Fruit fly (Drosophila melanogaster) whole organism, prepupa: Measurements from ENCODE around the gene Hsp27.

ENCODE experiments used
- Blimp-1 ChIP-seq: fragments of 200-800 bp; sonication (Bioruptor generic); optimal IDR thresholded peaks from 3 replicates; lab custom pipeline; 2017; ENCODE audit warnings: missing biosample characterization, missing genetic modification characterization, mild to moderate bottlenecking, moderate library complexity, missing genetic modification reagents
- CG10631 ChIP-seq: fragments of 200-800 bp; sonication (Bioruptor generic); optimal IDR thresholded peaks from 2 replicates; lab custom pipeline; 2016; ENCODE audit warnings: missing biosample characterization, missing genetic modification characterization
- CG10669 ChIP-seq: fragments of 200-800 bp; sonication (Bioruptor generic); optimal IDR thresholded peaks from 3 replicates; lab custom pipeline; 2018; ENCODE audit warnings: missing biosample characterization, mild to moderate bottlenecking, missing genetic modification characterization, moderate library complexity
- CG11294 ChIP-seq: fragments of 200-800 bp; sonication (Bioruptor generic); IDR thresholded peaks from 2 replicates; pipeline ENCODE4 v1.3.6; 2022; ENCODE audit warnings: missing biosample characterization, missing genetic modification characterization
- CG11762 ChIP-seq: fragments of 200-800 bp; sonication (Bioruptor generic); optimal IDR thresholded peaks from 3 replicates; lab custom pipeline; 2016; ENCODE audit warnings: missing biosample characterization, missing genetic modification characterization; ENCODE audit not compliant: insufficient read depth
- CG11902 ChIP-seq: fragments of 200-800 bp; sonication (Bioruptor generic); optimal IDR thresholded peaks from 3 replicates; lab custom pipeline; 2016; ENCODE audit warnings: missing biosample characterization, missing genetic modification characterization
- CG15336 ChIP-seq: fragments of 200-800 bp; sonication (Bioruptor generic); IDR thresholded peaks from 2 replicates; pipeline ENCODE4 v1.3.6; 2022; ENCODE audit warnings: missing biosample characterization, missing genetic modification characterization
- CG1621 ChIP-seq: fragments of 200-800 bp; sonication (Bioruptor generic); optimal IDR thresholded peaks from 3 replicates; lab custom pipeline; 2018; ENCODE audit warnings: missing biosample characterization, mild to moderate bottlenecking, missing genetic modification characterization
- CG3032 ChIP-seq: fragments of 200-800 bp; optimal IDR thresholded peaks from 2 replicates; lab custom pipeline; 2019; ENCODE audit warnings: missing biosample characterization, mild to moderate bottlenecking, missing genetic modification characterization, moderate library complexity
- CG31627 ChIP-seq: fragments of 200-800 bp; sonication (Bioruptor generic); optimal IDR thresholded peaks from 3 replicates; lab custom pipeline; 2016; ENCODE audit warnings: missing biosample characterization, missing genetic modification characterization
- CG32006 ChIP-seq: fragments of 200-800 bp; sonication (Bioruptor generic); optimal IDR thresholded peaks from 3 replicates; lab custom pipeline; 2017; ENCODE audit warnings: missing biosample characterization, mild to moderate bottlenecking, missing genetic modification characterization
- CG34406 ChIP-seq: fragments of 200-800 bp; sonication (Bioruptor generic); optimal IDR thresholded peaks from 3 replicates; lab custom pipeline; 2016; ENCODE audit warnings: missing biosample characterization, missing genetic modification characterization
- CG3919 ChIP-seq: fragments of 200-800 bp; sonication (Bioruptor generic); optimal IDR thresholded peaks from 3 replicates; lab custom pipeline; 2016; ENCODE audit warnings: missing biosample characterization, missing genetic modification characterization
- CG4318 ChIP-seq: fragments of 200-800 bp; sonication (Bioruptor generic); optimal IDR thresholded peaks from 3 replicates; lab custom pipeline; 2017; ENCODE audit warnings: missing biosample characterization, mild to moderate bottlenecking, missing genetic modification characterization
- CG6163 ChIP-seq: fragments of 200-800 bp; sonication (Bioruptor generic); IDR thresholded peaks from 3 replicates; pipeline ENCODE4 v1.3.6; 2022; ENCODE audit warnings: missing biosample characterization, missing genetic modification characterization
- CG6808 ChIP-seq: fragments of 200-800 bp; sonication (Bioruptor generic); optimal IDR thresholded peaks from 3 replicates; lab custom pipeline; 2017; ENCODE audit warnings: missing biosample characterization, missing genetic modification characterization, mild to moderate bottlenecking, moderate library complexity, missing genetic modification reagents
- CG6854 ChIP-seq: fragments of 200-800 bp; sonication (Bioruptor generic); optimal IDR thresholded peaks from 2 replicates; lab custom pipeline; 2017; ENCODE audit warnings: missing biosample characterization, mild to moderate bottlenecking, missing genetic modification characterization
- CG7368 ChIP-seq: fragments of 200-800 bp; sonication (Bioruptor generic); optimal IDR thresholded peaks from 3 replicates; lab custom pipeline; 2016; ENCODE audit warnings: missing biosample characterization, missing genetic modification characterization
- CG8119 ChIP-seq: fragments of 200-800 bp; sonication (Bioruptor generic); IDR thresholded peaks from 3 replicates; pipeline ENCODE4 v1.3.6; 2022; ENCODE audit warnings: missing biosample characterization, missing genetic modification characterization
- CG8632 ChIP-seq: fragments of 200-800 bp; sonication (Bioruptor generic); optimal IDR thresholded peaks from 3 replicates; lab custom pipeline; 2016; ENCODE audit warnings: missing biosample characterization, missing genetic modification characterization
- Eip75B ChIP-seq: fragments of 200-800 bp; sonication (Bioruptor generic); optimal IDR thresholded peaks from 3 replicates; lab custom pipeline; 2016; ENCODE audit warnings: missing biosample characterization, missing genetic modification characterization
- Eip78C ChIP-seq: fragments of 200-800 bp; sonication (Bioruptor generic); peaks from one replicate; lab custom pipeline; 2016; ENCODE audit warnings: missing biosample characterization, missing genetic modification characterization
- Eip93F ChIP-seq: fragments of 200-800 bp; sonication (Bioruptor generic); optimal IDR thresholded peaks from 2 replicates; lab custom pipeline; 2016; ENCODE audit warnings: missing biosample characterization, mild to moderate bottlenecking, missing genetic modification characterization
- Ets21C ChIP-seq: fragments of 200-800 bp; sonication (Bioruptor generic); optimal IDR thresholded peaks from 3 replicates; lab custom pipeline; 2016; ENCODE audit warnings: missing biosample characterization, missing genetic modification characterization
- Ets96B ChIP-seq: fragments of 200-800 bp; optimal IDR thresholded peaks from 2 replicates; lab custom pipeline; 2019; ENCODE audit warnings: missing biosample characterization, mild to moderate bottlenecking, missing genetic modification characterization, moderate library complexity
- Gug ChIP-seq: fragments of 200-800 bp; sonication (Bioruptor generic); IDR thresholded peaks from 2 replicates; pipeline ENCODE4 v1.3.6; 2022; ENCODE audit warnings: missing biosample characterization, missing genetic modification characterization
- Hr39 ChIP-seq: fragments of 200-800 bp; sonication (Bioruptor generic); optimal IDR thresholded peaks from 2 replicates; lab custom pipeline; 2016; ENCODE audit warnings: missing biosample characterization, missing genetic modification characterization
- Hr4 ChIP-seq: fragments of 200-800 bp; sonication (Bioruptor generic); optimal IDR thresholded peaks from 3 replicates; lab custom pipeline; 2016; ENCODE audit warnings: missing biosample characterization, missing genetic modification characterization
- Lpt ChIP-seq: fragments of 200-800 bp; sonication (Bioruptor generic); optimal IDR thresholded peaks from 3 replicates; lab custom pipeline; 2016; ENCODE audit warnings: missing biosample characterization, missing genetic modification characterization
- Met ChIP-seq: fragments of 200-800 bp; sonication (Bioruptor generic); optimal IDR thresholded peaks from 3 replicates; lab custom pipeline; 2016; ENCODE audit warnings: missing biosample characterization, missing genetic modification characterization
- OdsH ChIP-seq: fragments of 200-800 bp; sonication (Bioruptor generic); optimal IDR thresholded peaks from 3 replicates; lab custom pipeline; 2016; ENCODE audit warnings: missing biosample characterization, missing genetic modification characterization
- Smox ChIP-seq: fragments of 200-800 bp; sonication (Bioruptor generic); optimal IDR thresholded peaks from 3 replicates; lab custom pipeline; 2016; ENCODE audit warnings: missing biosample characterization, missing genetic modification characterization
- Sox15 ChIP-seq: fragments of 200-800 bp; sonication (Bioruptor generic); optimal IDR thresholded peaks from 3 replicates; lab custom pipeline; 2016; ENCODE audit warnings: missing biosample characterization, missing genetic modification characterization
- dac ChIP-seq: fragments of 200-800 bp; sonication (Bioruptor generic); optimal IDR thresholded peaks from 2 replicates; lab custom pipeline; 2017; ENCODE audit warnings: missing biosample characterization, mild to moderate bottlenecking, missing genetic modification characterization
- dsx ChIP-seq: fragments of 200-800 bp; optimal IDR thresholded peaks from 3 replicates; lab custom pipeline; 2019; ENCODE audit warnings: missing biosample characterization, mild to moderate bottlenecking, missing genetic modification characterization, moderate library complexity; ENCODE audit not compliant: poor library complexity, severe bottlenecking
- eg ChIP-seq: fragments of 200-800 bp; sonication (Bioruptor generic); IDR thresholded peaks from 3 replicates; pipeline ENCODE4 v1.3.6; 2022; ENCODE audit warnings: missing biosample characterization, missing genetic modification characterization
- esn ChIP-seq: fragments of 200-800 bp; sonication (Bioruptor generic); optimal IDR thresholded peaks from 2 replicates; lab custom pipeline; 2016; ENCODE audit warnings: missing biosample characterization, mild to moderate bottlenecking, missing genetic modification characterization, moderate library complexity
- fd59A ChIP-seq: fragments of 200-800 bp; sonication (Bioruptor generic); optimal IDR thresholded peaks from 2 replicates; lab custom pipeline; 2017; ENCODE audit warnings: missing biosample characterization, mild to moderate bottlenecking, missing genetic modification characterization, missing genetic modification reagents
- fd85E ChIP-seq: fragments of 200-800 bp; sonication (Bioruptor generic); optimal IDR thresholded peaks from 3 replicates; lab custom pipeline; 2016; ENCODE audit warnings: missing biosample characterization, missing genetic modification characterization
- fkh ChIP-seq: fragments of 200-800 bp; sonication (Bioruptor generic); optimal IDR thresholded peaks from 3 replicates; lab custom pipeline; 2017; ENCODE audit warnings: missing biosample characterization, mild to moderate bottlenecking, missing genetic modification characterization, moderate library complexity
- lz ChIP-seq: fragments of 200-800 bp; sonication (Bioruptor generic); optimal IDR thresholded peaks from 3 replicates; lab custom pipeline; 2016; ENCODE audit warnings: missing biosample characterization, missing genetic modification characterization
- net ChIP-seq: fragments of 200-800 bp; sonication (Bioruptor generic); optimal IDR thresholded peaks from 3 replicates; lab custom pipeline; 2016; ENCODE audit warnings: missing biosample characterization, missing genetic modification characterization
- pdm3 ChIP-seq: fragments of 200-800 bp; sonication (Bioruptor generic); optimal IDR thresholded peaks from 3 replicates; lab custom pipeline; 2016; ENCODE audit warnings: missing biosample characterization, missing genetic modification characterization
- salr ChIP-seq, 2 experiments: fragments of 200-800 bp; sonication (Bioruptor generic); optimal IDR thresholded peaks; 3 replicates each; lab custom pipeline; 2016 to 2018; ENCODE audit warnings: missing biosample characterization in 2 of 2, missing genetic modification characterization in 2 of 2, mild to moderate bottlenecking in 1 of 2
- ss ChIP-seq, 2 experiments: fragments of 200-800 bp; sonication (Bioruptor generic); optimal IDR thresholded peaks; 2 replicates in 1 of 2; 3 replicates in 1 of 2; lab custom pipeline; 2017 to 2018; ENCODE audit warnings: mild to moderate bottlenecking in 2 of 2, missing biosample characterization in 2 of 2, missing genetic modification characterization in 2 of 2, moderate library complexity in 1 of 2
- svp ChIP-seq: fragments of 200-800 bp; sonication (Bioruptor generic); peaks from one replicate; lab custom pipeline; 2016; ENCODE audit warnings: missing biosample characterization, missing genetic modification characterization

Gene Hsp27

DNA sequence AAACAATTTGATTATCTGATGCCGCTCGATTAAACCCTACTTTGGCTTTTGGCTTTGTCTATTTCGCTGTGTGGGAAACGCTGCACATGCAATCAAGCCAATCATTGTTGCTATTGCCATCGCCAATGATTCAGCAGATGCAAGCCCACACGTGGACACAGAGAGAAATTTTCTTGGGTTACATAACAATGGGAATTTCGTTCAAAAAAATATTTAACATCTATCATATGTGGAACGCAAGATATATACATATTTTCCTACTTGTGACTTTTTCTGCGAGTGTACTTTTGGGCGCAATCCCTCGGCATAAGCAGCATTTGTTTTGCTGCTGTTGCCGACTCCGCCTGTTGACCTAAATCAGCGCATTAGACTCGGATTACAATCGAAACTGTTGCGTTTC lies 35.5 kb downstream of the Hsp27 start (continued):
- TF ChIP-seq fkh, result no peak
- TF ChIP-seq Lpt (GFP tag; lab: Kevin White, UChicago), result peak; percentile 61
- no peak for TF ChIP-seq fd85E
- TF ChIP-seq esn (GFP tag; lab: Kevin White, UChicago), result peak; percentile 3
- peak; percentile 85 for TF ChIP-seq CG6163
- peak; percentile 59 for TF ChIP-seq CG7368 (GFP tag; lab: Kevin White, UChicago)
- TF ChIP-seq Met, result peak; percentile 72
- peak; percentile 43 for TF ChIP-seq Sox15 (GFP tag; lab: Kevin White, UChicago)
- TF ChIP-seq svp (GFP tag; lab: Kevin White, UChicago), result peak; percentile 67
- peak; percentile 87 for TF ChIP-seq Eip78C (GFP tag; lab: Kevin White, UChicago)
- TF ChIP-seq dsx (GFP tag; lab: Kevin White, UChicago), result no peak
- peak; percentile 22 for TF ChIP-seq fd59A (GFP tag; lab: Kevin White, UChicago)
- TF ChIP-seq Ets21C (GFP tag; lab: Kevin White, UChicago), result no peak
- TF ChIP-seq OdsH (GFP tag; lab: Kevin White, UChicago), result peak; percentile 69
- peak; percentile 19 for TF ChIP-seq CG11762
- peak; percentile 44 for TF ChIP-seq net (GFP tag; lab: Kevin White, UChicago)
- peak; percentile 35 for TF ChIP-seq CG8632 (GFP tag; lab: Kevin White, UChicago)
- peak; percentile 74 for TF ChIP-seq Gug
- peak; percentile 64 for TF ChIP-seq CG10669 (GFP tag; lab: Kevin White, UChicago)
- TF ChIP-seq CG4318, result peak; percentile 45
- TF ChIP-seq CG34406 (GFP tag; lab: Kevin White, UChicago), result peak; percentile 63
- TF ChIP-seq CG6854 (GFP tag; lab: Kevin White, UChicago), result no peak
- TF ChIP-seq CG6808 (GFP tag; lab: Kevin White, UChicago), result no peak
- TF ChIP-seq Eip93F (GFP tag; lab: Kevin White, UChicago), result no peak
- TF ChIP-seq CG15336, result peak; percentile 85
- TF ChIP-seq Hr39 (GFP tag; lab: Kevin White, UChicago), result peak; percentile 64
- peak; percentile 43 for TF ChIP-seq Ets96B (tag; lab: Kevin White, UChicago)
- peak; percentile 58 for TF ChIP-seq CG11902 (GFP tag; lab: Kevin White, UChicago)
- TF ChIP-seq, all 60 proteins: peak for 39

- peak; percentile 96 for TF ChIP-seq Hr39 (GFP tag; lab: Kevin White, UChicago)
- peak; percentile 96 for TF ChIP-seq CG7368 (GFP tag; lab: Kevin White, UChicago)
- TF ChIP-seq CG6163, result peak; percentile 97
- peak; percentile 99 for TF ChIP-seq Eip75B
- peak; percentile 94 for TF ChIP-seq CG3032 (tag; lab: Kevin White, UChicago)
- TF ChIP-seq Gug, result peak; percentile 93
- TF ChIP-seq CG31627, result peak; percentile 97
- TF ChIP-seq Ets21C (GFP tag; lab: Kevin White, UChicago), result peak; percentile 95
- peak; percentile 95 for TF ChIP-seq CG11762
- peak; percentile 93 for TF ChIP-seq CG6808 (GFP tag; lab: Kevin White, UChicago)
- TF ChIP-seq Blimp-1 (GFP tag; lab: Kevin White, UChicago), result peak; percentile 91
- peak; percentile 87 for TF ChIP-seq fd85E
- TF ChIP-seq CG10669 (GFP tag; lab: Kevin White, UChicago), result peak; percentile 97
- no peak for TF ChIP-seq fkh
- TF ChIP-seq pdm3 (GFP tag; lab: Kevin White, UChicago), result peak; percentile 97
- TF ChIP-seq CG1621 (tag; lab: Kevin White, UChicago), result peak; percentile 95
- peak; percentile 99 for TF ChIP-seq esn (GFP tag; lab: Kevin White, UChicago)
- peak; percentile 98 for TF ChIP-seq eg (GFP tag; lab: Robert Waterston, UW)
- peak; percentile 95 for TF ChIP-seq CG32006 (GFP tag; lab: Kevin White, UChicago)
- TF ChIP-seq Hr4, result peak; percentile 95
- TF ChIP-seq CG10631 (GFP tag; lab: Kevin White, UChicago), result peak; percentile 94
- TF ChIP-seq salr (GFP tag; optimal IDR thresholded peaks at IDR 0.05; lab: Kevin White, UChicago), result peak; percentile 91
- peak; percentile 84 for TF ChIP-seq Lpt (GFP tag; lab: Kevin White, UChicago)
- peak; percentile 98 for TF ChIP-seq Smox
- peak; percentile 89 for TF ChIP-seq dac (GFP tag; lab: Kevin White, UChicago)
- peak; percentile 98 for TF ChIP-seq CG8119 (GFP tag; lab: Robert Waterston, UW)
- peak; percentile 95 for TF ChIP-seq fd59A (GFP tag; lab: Kevin White, UChicago)
- peak; percentile 88 for TF ChIP-seq CG11294
- TF ChIP-seq lz, result peak; percentile 98
- TF ChIP-seq CG3919 (GFP tag; lab: Kevin White, UChicago), result peak; percentile 96
- peak; percentile 93 to 96 for TF ChIP-seq ss (GFP tag; optimal IDR thresholded peaks at IDR 0.05; lab: Kevin White, UChicago)
- TF ChIP-seq CG15336, result peak; percentile 98
Observed at dm6 chr3L:9420054-9420818, 36.4 kb downstream of the Hsp27 start.
